Fruit fly (Drosophila melanogaster): Measurements from ENCODE around the gene AdoR.

AdoR gene

DNA sequence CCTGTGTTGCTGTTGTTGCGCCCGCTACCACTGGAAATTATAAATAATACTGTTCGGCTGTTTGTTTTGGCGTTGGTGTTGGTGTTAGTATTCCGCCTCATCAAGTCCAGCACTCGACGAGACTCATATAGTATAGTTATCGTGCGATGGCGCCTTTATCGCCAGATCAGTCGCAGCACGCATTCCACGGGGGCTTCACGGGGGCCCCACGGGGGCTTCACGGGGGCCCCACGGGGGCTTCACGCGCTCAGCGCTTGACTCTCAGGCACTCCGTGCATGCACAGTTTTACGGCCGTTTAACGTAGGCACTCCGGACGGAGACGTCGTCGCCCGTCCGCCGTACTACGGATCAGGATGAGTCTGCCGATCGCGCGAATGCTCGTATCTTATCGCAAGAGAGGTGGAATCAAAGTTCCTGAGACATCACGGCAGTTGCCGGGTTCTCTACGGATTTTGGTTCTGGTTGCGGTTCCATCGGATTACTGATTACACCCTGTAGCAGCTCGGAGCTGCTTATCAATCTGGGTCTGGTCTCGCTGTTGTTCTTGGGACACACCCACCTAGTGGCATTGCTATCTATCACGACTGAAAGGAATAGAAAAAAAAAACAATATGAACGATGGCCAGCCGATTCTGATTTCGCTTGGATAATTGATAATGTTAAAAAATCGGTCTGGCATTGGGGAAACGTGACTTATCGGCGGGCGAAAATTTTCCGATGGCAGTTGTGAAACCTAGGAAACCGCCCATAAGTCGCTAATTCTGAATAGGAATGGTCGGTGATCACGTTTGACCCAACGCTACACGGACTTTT lies 46.4 kb downstream of the AdoR start (continued):
- no peak for TF ChIP-seq Hmx (GFP tag; optimal IDR thresholded peaks at IDR 0.05)
- no peak for TF ChIP-seq inv (GFP tag; IDR thresholded peaks at IDR 0.05; ENCODE audit: partially characterized antibody)
- no peak for TF ChIP-seq btn (GFP tag; optimal IDR thresholded peaks at IDR 0.05)
- TF ChIP-seq ci (GFP tag; IDR thresholded peaks at IDR 0.05) = peak; percentile 60; the same call in 1 of the 3 replicates
- no peak for TF ChIP-seq CG9797 (GFP tag; optimal IDR thresholded peaks at IDR 0.05)
- no peak for TF ChIP-seq CG9817 (tag; optimal IDR thresholded peaks at IDR 0.05)
- TF ChIP-seq ftz-f1 (GFP tag; optimal IDR thresholded peaks at IDR 0.05) = peak; percentile 25
- TF ChIP-seq Sox102F (GFP tag; optimal IDR thresholded peaks at IDR 0.05) = no peak
- peak; percentile 27 for TF ChIP-seq CG4328 (GFP tag; optimal IDR thresholded peaks at IDR 0.05)
- TF ChIP-seq Hr3 (GFP tag; optimal IDR thresholded peaks at IDR 0.05) = no peak
- no peak for TF ChIP-seq MESR4 (GFP tag; optimal IDR thresholded peaks at IDR 0.05)
- no peak for TF ChIP-seq tx (GFP tag; optimal IDR thresholded peaks at IDR 0.05)
- no peak for TF ChIP-seq Elba2 (GFP tag; optimal IDR thresholded peaks at IDR 0.05)
- no peak for TF ChIP-seq Dfd (GFP tag; optimal IDR thresholded peaks at IDR 0.05)
- no peak for TF ChIP-seq Scr (GFP tag; IDR thresholded peaks at IDR 0.05; ENCODE audit: partially characterized antibody)
- no peak for TF ChIP-seq CG7786 (GFP tag; optimal IDR thresholded peaks at IDR 0.05)
- TF ChIP-seq CG8944 (GFP tag; optimal IDR thresholded peaks at IDR 0.05) = no peak
- no peak for TF ChIP-seq Chrac-16 (GFP tag; optimal IDR thresholded peaks at IDR 0.05)
- TF ChIP-seq CG12942 (GFP tag; optimal IDR thresholded peaks at IDR 0.05) = no peak
- no peak for TF ChIP-seq nom (GFP tag; optimal IDR thresholded peaks at IDR 0.05)
- TF ChIP-seq Dad (GFP tag; optimal IDR thresholded peaks at IDR 0.05) = no peak
- no peak for TF ChIP-seq CG12659 (GFP tag; optimal IDR thresholded peaks at IDR 0.05)
- TF ChIP-seq pum (GFP tag; optimal IDR thresholded peaks at IDR 0.05) = no peak
- no peak for TF ChIP-seq CG7745 (tag; optimal IDR thresholded peaks at IDR 0.05)
- no peak for TF ChIP-seq CG4404 (GFP tag; IDR thresholded peaks at IDR 0.05)
- TF ChIP-seq CG8765 (GFP tag; IDR thresholded peaks at IDR 0.05) = no peak
- TF ChIP-seq sob (GFP tag; IDR thresholded peaks at IDR 0.05) = no peak
- TF ChIP-seq pita (GFP tag; optimal IDR thresholded peaks at IDR 0.05) = no peak
- TF ChIP-seq HLHmδ (GFP tag; optimal IDR thresholded peaks at IDR 0.05) = no peak
- peak; percentile 96 for TF ChIP-seq GATAe (GFP tag; conservative IDR thresholded peaks at IDR 0.05)
- no peak for TF ChIP-seq tup (GFP tag; optimal IDR thresholded peaks at IDR 0.05)
- no peak for TF ChIP-seq gfzf (GFP tag; optimal IDR thresholded peaks at IDR 0.05)
- TF ChIP-seq Fer1 (GFP tag; optimal IDR thresholded peaks at IDR 0.05) = peak; percentile 48
- no peak for TF ChIP-seq Dll (GFP tag; IDR thresholded peaks at IDR 0.05; ENCODE audit: partially characterized antibody)
- TF ChIP-seq br (optimal IDR thresholded peaks at IDR 0.05) = no peak
- no peak for TF ChIP-seq Asciz (GFP tag; optimal IDR thresholded peaks at IDR 0.05)
- 0 out of 3 replicates have a peak, but pooled peaks have one; percentile 9 for TF ChIP-seq ken (GFP tag; IDR thresholded peaks at IDR 0.05)
- TF ChIP-seq dm (GFP tag; optimal IDR thresholded peaks at IDR 0.05) = no peak
- TF ChIP-seq cwo (GFP tag; optimal IDR thresholded peaks at IDR 0.05) = peak; percentile 99
- TF ChIP-seq grn (GFP tag; optimal IDR thresholded peaks at IDR 0.05) = peak; percentile 97
- peak; percentile 35 for TF ChIP-seq CG6854 (GFP tag; optimal IDR thresholded peaks at IDR 0.05)
- TF ChIP-seq unc-4 (GFP tag; IDR thresholded peaks at IDR 0.05; ENCODE audit: partially characterized antibody) = no peak
- no peak for TF ChIP-seq CG3847 (GFP tag; IDR thresholded peaks at IDR 0.05)
- peak; percentile 63; the same call in 1 of the 2 replicates for TF ChIP-seq Adf1 (GFP tag; IDR thresholded peaks at IDR 0.05)
- no peak for TF ChIP-seq Dip3 (GFP tag; optimal IDR thresholded peaks at IDR 0.05)
- no peak for TF ChIP-seq sqz (GFP tag; optimal IDR thresholded peaks at IDR 0.05)
- TF ChIP-seq Nf-YB (GFP tag; optimal IDR thresholded peaks at IDR 0.05) = peak; percentile 0
- TF ChIP-seq toy (GFP tag; IDR thresholded peaks at IDR 0.05) = no peak
- no peak for TF ChIP-seq tll (GFP tag; optimal IDR thresholded peaks at IDR 0.05)
- TF ChIP-seq zfh1 (GFP tag; IDR thresholded peaks at IDR 0.05) = no peak

All from whole organism, embryonic.